Fruit fly (Drosophila melanogaster) whole organism, embryonic: ENCODE data around the gene Zyx.

Experiments
- Awh ChIP-seq: fragments of 200-800 bp; sonication (Bioruptor generic); IDR thresholded peaks from 2 replicates; pipeline ENCODE4, ENCODE4 v1.3.6; 2022; ENCODE audit warnings: missing biosample characterization, missing genetic modification characterization
- B-H2 ChIP-seq: fragments of 200-800 bp; sonication (Bioruptor generic); optimal IDR thresholded peaks from 2 replicates; lab custom pipeline; 2018; ENCODE audit warnings: missing biosample characterization, mild to moderate bottlenecking, missing genetic modification characterization
- CG11085 ChIP-seq: fragments of 200-800 bp; sonication (Bioruptor generic); IDR thresholded peaks from 2 replicates; pipeline ENCODE4 v1.3.6; 2022; ENCODE audit warnings: missing biosample characterization, missing genetic modification characterization
- CG12071 ChIP-seq: fragments of 200-800 bp; sonication (Bioruptor generic); optimal IDR thresholded peaks from 3 replicates; lab custom pipeline; 2018; ENCODE audit warnings: missing biosample characterization, mild to moderate bottlenecking, missing genetic modification characterization
- CG1529 ChIP-seq: fragments of 200-800 bp; sonication (Bioruptor generic); optimal IDR thresholded peaks from 3 replicates; lab custom pipeline; 2018; ENCODE audit warnings: missing biosample characterization, missing genetic modification characterization
- CG15514 ChIP-seq: fragments of 200-800 bp; sonication (Bioruptor generic); optimal IDR thresholded peaks from 3 replicates; lab custom pipeline; 2017; ENCODE audit warnings: missing biosample characterization, missing genetic modification characterization, mild to moderate bottlenecking, moderate library complexity, missing genetic modification reagents
- CG17359 ChIP-seq: fragments of 200-800 bp; sonication (Bioruptor generic); optimal IDR thresholded peaks from 3 replicates; lab custom pipeline; 2018; ENCODE audit warnings: missing biosample characterization, mild to moderate bottlenecking, missing genetic modification characterization, moderate library complexity
- CG17612 ChIP-seq: fragments of 200-800 bp; sonication (Bioruptor generic); IDR thresholded peaks from 2 replicates; pipeline ENCODE4 v1.3.6; 2022; ENCODE audit warnings: missing biosample characterization, missing genetic modification characterization
- CG30020 ChIP-seq: fragments of 200-800 bp; optimal IDR thresholded peaks from 2 replicates; lab custom pipeline; 2019; ENCODE audit warnings: missing biosample characterization, mild to moderate bottlenecking, missing genetic modification characterization, moderate library complexity
- CG30403 ChIP-seq: fragments of 200-800 bp; sonication (Bioruptor generic); optimal IDR thresholded peaks from 3 replicates; lab custom pipeline; 2016; ENCODE audit warnings: missing biosample characterization, missing genetic modification characterization
- CG31365 ChIP-seq: fragments of 200-800 bp; sonication (Bioruptor generic); optimal IDR thresholded peaks from 2 replicates; lab custom pipeline; 2018; ENCODE audit warnings: missing biosample characterization, mild to moderate bottlenecking, missing genetic modification characterization
- CG3163 ChIP-seq: fragments of 200-800 bp; sonication (Bioruptor generic); optimal IDR thresholded peaks from 3 replicates; lab custom pipeline; 2016; ENCODE audit warnings: missing biosample characterization, missing genetic modification characterization
- CG33557 ChIP-seq: fragments of 200-800 bp; sonication (Bioruptor generic); optimal IDR thresholded peaks from 2 replicates; lab custom pipeline; 2019; ENCODE audit warnings: missing biosample characterization, mild to moderate bottlenecking, missing genetic modification characterization, moderate library complexity
- CG3726 ChIP-seq: fragments of 200-800 bp; sonication (Bioruptor generic); IDR thresholded peaks from 3 replicates; pipeline ENCODE4, ENCODE4 v1.3.6; 2022; ENCODE audit warnings: missing biosample characterization, missing genetic modification characterization
- CG43689 ChIP-seq: fragments of 200-800 bp; sonication (Bioruptor generic); IDR thresholded peaks from 2 replicates; pipeline ENCODE4 v1.3.6; 2022; ENCODE audit warnings: missing biosample characterization, missing genetic modification characterization
- CG4707 ChIP-seq: fragments of 200-800 bp; sonication (Bioruptor generic); optimal IDR thresholded peaks from 2 replicates; lab custom pipeline; 2018; ENCODE audit warnings: missing biosample characterization, mild to moderate bottlenecking, missing genetic modification characterization, moderate library complexity
- CG6254 ChIP-seq: fragments of 200-800 bp; sonication (Bioruptor generic); optimal IDR thresholded peaks from 3 replicates; lab custom pipeline; 2017; ENCODE audit warnings: mild to moderate bottlenecking, missing biosample characterization, missing genetic modification reagents, missing genetic modification characterization
- CG6791 ChIP-seq: fragments of 200-800 bp; sonication (Bioruptor generic); IDR thresholded peaks from 3 replicates; pipeline ENCODE4 v1.3.6; 2022; ENCODE audit warnings: missing biosample characterization, missing genetic modification characterization; ENCODE audit not compliant: partially characterized antibody
- CG7372 ChIP-seq: fragments of 200-800 bp; sonication (Bioruptor generic); IDR thresholded peaks from 2 replicates; pipeline ENCODE4 v1.3.6; 2022; ENCODE audit warnings: missing biosample characterization, missing genetic modification characterization
- CG8765 ChIP-seq: fragments of 200-800 bp; sonication (Bioruptor generic); IDR thresholded peaks from 2 replicates; pipeline ENCODE4 v1.3.6; 2022; ENCODE audit warnings: missing biosample characterization, missing genetic modification characterization
- CG9727 ChIP-seq: fragments of 200-800 bp; sonication (Bioruptor generic); optimal IDR thresholded peaks from 3 replicates; lab custom pipeline; 2017; ENCODE audit warnings: missing biosample characterization, mild to moderate bottlenecking, missing genetic modification characterization
- Doc3 ChIP-seq: fragments of 200-800 bp; sonication (Bioruptor generic); IDR thresholded peaks from 3 replicates; pipeline ENCODE4 v1.3.6; 2022; ENCODE audit warnings: missing biosample characterization, missing genetic modification characterization; ENCODE audit not compliant: partially characterized antibody
- E2f2 ChIP-seq: fragments of 200-800 bp; sonication (Bioruptor generic); IDR thresholded peaks from 2 replicates; pipeline ENCODE4 v1.3.6; 2022; ENCODE audit warnings: missing biosample characterization, missing genetic modification characterization
- Elba2 ChIP-seq: fragments of 200-800 bp; sonication (Bioruptor generic); optimal IDR thresholded peaks from 3 replicates; lab custom pipeline; 2016; ENCODE audit warnings: missing biosample characterization, missing genetic modification characterization
- Fer1 ChIP-seq: fragments of 200-800 bp; sonication (Bioruptor generic); optimal IDR thresholded peaks from 2 replicates; lab custom pipeline; 2017; ENCODE audit warnings: missing biosample characterization, mild to moderate bottlenecking, missing genetic modification characterization
- Hey ChIP-seq: fragments of 200-800 bp; sonication (Bioruptor generic); optimal IDR thresholded peaks from 3 replicates; lab custom pipeline; 2018; ENCODE audit warnings: missing biosample characterization, mild to moderate bottlenecking, missing genetic modification characterization
- Hr39 ChIP-seq: fragments of >200 bp; optimal IDR thresholded peaks from 2 replicates; lab custom pipeline; 2017
- MBD-R2 ChIP-seq: fragments of 200-800 bp; sonication (Bioruptor generic); IDR thresholded peaks from 2 replicates; pipeline ENCODE4 v1.3.6; 2022; ENCODE audit warnings: missing biosample characterization, missing genetic modification characterization
- Nf-YC ChIP-seq: fragments of 200-800 bp; optimal IDR thresholded peaks from 3 replicates; lab custom pipeline; 2019; ENCODE audit warnings: missing biosample characterization, mild to moderate bottlenecking, missing genetic modification characterization, moderate library complexity
- NfI ChIP-seq: fragments of 200-800 bp; sonication (Bioruptor generic); optimal IDR thresholded peaks from 3 replicates; lab custom pipeline; 2018; ENCODE audit warnings: missing biosample characterization, mild to moderate bottlenecking, missing genetic modification characterization, moderate library complexity
- Six4 ChIP-seq: fragments of 200-800 bp; sonication (Bioruptor generic); optimal IDR thresholded peaks from 2 replicates; lab custom pipeline; 2016; ENCODE audit warnings: missing biosample characterization, missing genetic modification characterization
- Xbp1 ChIP-seq: fragments of 200-800 bp; sonication (Bioruptor generic); optimal IDR thresholded peaks from 3 replicates; lab custom pipeline; 2016; ENCODE audit warnings: missing biosample characterization, mild to moderate bottlenecking, missing genetic modification characterization
- Xrp1 ChIP-seq: fragments of 200-800 bp; sonication (Bioruptor generic); IDR thresholded peaks from 2 replicates; pipeline ENCODE4 v1.3.6; 2022; ENCODE audit warnings: missing biosample characterization, missing genetic modification characterization
- ase ChIP-seq: fragments of 200-800 bp; sonication (Bioruptor generic); IDR thresholded peaks from 3 replicates; pipeline ENCODE4 v1.3.6; 2022; ENCODE audit warnings: missing biosample characterization, missing genetic modification characterization
- caup ChIP-seq: fragments of 200-800 bp; sonication (Bioruptor generic); optimal IDR thresholded peaks from 3 replicates; lab custom pipeline; 2017; ENCODE audit warnings: missing biosample characterization, mild to moderate bottlenecking, missing genetic modification characterization, moderate library complexity; ENCODE audit not compliant: severe bottlenecking
- ci ChIP-seq: fragments of 200-800 bp; sonication (Bioruptor generic); IDR thresholded peaks from 3 replicates; pipeline ENCODE4 v1.3.6; 2022; ENCODE audit warnings: missing biosample characterization, missing genetic modification characterization
- gem ChIP-seq: fragments of 200-800 bp; sonication (Bioruptor generic); optimal IDR thresholded peaks from 2 replicates; lab custom pipeline; 2019; ENCODE audit warnings: missing biosample characterization, mild to moderate bottlenecking, missing genetic modification characterization, moderate library complexity
- klu ChIP-seq: fragments of 200-800 bp; sonication (Bioruptor generic); IDR thresholded peaks from 2 replicates; pipeline ENCODE4 v1.3.6; 2022; ENCODE audit warnings: missing biosample characterization, missing genetic modification characterization
- lbe ChIP-seq: fragments of 200-800 bp; sonication (Bioruptor generic); optimal IDR thresholded peaks from 2 replicates; lab custom pipeline; 2016; ENCODE audit warnings: missing biosample characterization, mild to moderate bottlenecking, missing genetic modification characterization
- lilli ChIP-seq: fragments of 200-800 bp; sonication (Bioruptor generic); optimal IDR thresholded peaks from 3 replicates; lab custom pipeline; 2016; ENCODE audit warnings: missing biosample characterization, missing genetic modification characterization
- phol ChIP-seq: fragments of 200-800 bp; sonication (Bioruptor generic); optimal IDR thresholded peaks from 3 replicates; lab custom pipeline; 2018; ENCODE audit warnings: missing biosample characterization, mild to moderate bottlenecking, missing genetic modification characterization, moderate library complexity
- pzg ChIP-seq: fragments of 200-800 bp; sonication (Bioruptor generic); optimal IDR thresholded peaks from 3 replicates; lab custom pipeline; 2018; ENCODE audit warnings: missing biosample characterization, mild to moderate bottlenecking, missing genetic modification characterization, moderate library complexity
- schlank ChIP-seq: fragments of 200-800 bp; sonication (Bioruptor generic); optimal IDR thresholded peaks from 2 replicates; lab custom pipeline; 2018; ENCODE audit warnings: missing biosample characterization, mild to moderate bottlenecking, missing genetic modification characterization
- sima ChIP-seq: fragments of 200-800 bp; sonication (Bioruptor generic); optimal IDR thresholded peaks from 2 replicates; lab custom pipeline; 2016; ENCODE audit warnings: missing biosample characterization, missing genetic modification characterization
- slou ChIP-seq: fragments of 200-800 bp; sonication (Bioruptor generic); optimal IDR thresholded peaks from 3 replicates; lab custom pipeline; 2016; ENCODE audit warnings: missing biosample characterization, missing genetic modification characterization
- stc ChIP-seq: fragments of 200-800 bp; sonication (Bioruptor generic); IDR thresholded peaks from 2 replicates; pipeline ENCODE4 v1.3.6; 2022; ENCODE audit warnings: missing biosample characterization, missing genetic modification characterization
- tgo ChIP-seq: fragments of 200-800 bp; sonication (Bioruptor generic); IDR thresholded peaks from 3 replicates; pipeline ENCODE4 v1.3.6; 2022; ENCODE audit warnings: missing biosample characterization, missing genetic modification characterization
- trem ChIP-seq: fragments of 200-800 bp; optimal IDR thresholded peaks from 3 replicates; lab custom pipeline; 2019; ENCODE audit warnings: missing biosample characterization, mild to moderate bottlenecking, missing genetic modification characterization, moderate library complexity
- twi ChIP-seq: fragments of 200-800 bp; optimal IDR thresholded peaks from 2 replicates; lab custom pipeline; 2019; ENCODE audit warnings: missing biosample characterization, mild to moderate bottlenecking, missing genetic modification characterization, moderate library complexity
- tx ChIP-seq: fragments of 200-800 bp; sonication (Bioruptor generic); optimal IDR thresholded peaks from 2 replicates; lab custom pipeline; 2016; ENCODE audit warnings: missing biosample characterization, missing genetic modification characterization
- unpg ChIP-seq: fragments of 200-800 bp; sonication (Bioruptor generic); optimal IDR thresholded peaks from 3 replicates; lab custom pipeline; 2018; ENCODE audit warnings: missing biosample characterization, mild to moderate bottlenecking, missing genetic modification characterization, moderate library complexity
- wdn ChIP-seq: fragments of 200-800 bp; sonication (Bioruptor generic); IDR thresholded peaks from 2 replicates; pipeline ENCODE4 v1.3.6; 2022; ENCODE audit warnings: missing biosample characterization, missing genetic modification characterization

Gene Zyx

dm6 chr4:1053653-1054163, 11.1 kb downstream of the Zyx start, which contains the start of gene CaMKII (continued):
- TF ChIP-seq slou (GFP tag; lab: Kevin White, UChicago) = no peak
- no peak for TF ChIP-seq Hey (tag; lab: Kevin White, UChicago)
- TF ChIP-seq CG31365 (tag; lab: Kevin White, UChicago) = no peak
- peak; percentile 27 for TF ChIP-seq Six4 (GFP tag; lab: Kevin White, UChicago)
- TF ChIP-seq CG11085 = no peak
- no peak for TF ChIP-seq tx
- TF ChIP-seq wdn (GFP tag; lab: Robert Waterston, UW) = no peak
- no peak for TF ChIP-seq lbe (GFP tag; lab: Kevin White, UChicago)
- no peak for TF ChIP-seq stc (GFP tag; lab: Robert Waterston, UW)
- no peak for TF ChIP-seq ci (GFP tag; lab: Robert Waterston, UW)
- TF ChIP-seq ase (GFP tag; lab: Robert Waterston, UW) = no peak
- peak; percentile 61 for TF ChIP-seq Nf-YC (tag; lab: Kevin White, UChicago)
- TF ChIP-seq pzg (GFP tag; lab: Kevin White, UChicago) = peak; percentile 13
- no peak for TF ChIP-seq CG3726 (GFP tag; lab: Robert Waterston, UW)
- no peak for TF ChIP-seq CG17612 (GFP tag; lab: Robert Waterston, UW)
- TF ChIP-seq CG3163 = no peak
- peak; percentile 52 for TF ChIP-seq Xbp1 (GFP tag; lab: Kevin White, UChicago)
- peak; percentile 45 for TF ChIP-seq CG17359 (tag; lab: Kevin White, UChicago)
- no peak for TF ChIP-seq Hr39 (lab: Kevin White, UChicago)
- TF ChIP-seq CG1529 (GFP tag; lab: Kevin White, UChicago) = no peak
- TF ChIP-seq CG8765 (GFP tag; lab: Robert Waterston, UW) = no peak
- peak; percentile 34 for TF ChIP-seq E2f2
- peak; percentile 41 for TF ChIP-seq CG30403
- TF ChIP-seq CG12071 (GFP tag; lab: Kevin White, UChicago) = no peak
- peak; percentile 62 for TF ChIP-seq Xrp1 (GFP tag; lab: Robert Waterston, UW)
- peak; percentile 21 for TF ChIP-seq Fer1 (GFP tag; lab: Kevin White, UChicago)
- peak; percentile 17 for TF ChIP-seq trem (tag; lab: Kevin White, UChicago)
- TF ChIP-seq CG15514 (GFP tag; lab: Kevin White, UChicago) = no peak
- TF ChIP-seq lilli (GFP tag; lab: Kevin White, UChicago) = peak; percentile 30
- no peak for TF ChIP-seq Elba2 (GFP tag; lab: Kevin White, UChicago)
- TF ChIP-seq twi = peak; percentile 3
- peak; percentile 14 for TF ChIP-seq CG33557 (GFP tag; lab: Kevin White, UChicago)
- TF ChIP-seq CG43689 (GFP tag; lab: Robert Waterston, UW) = no peak
- no peak for TF ChIP-seq Awh (GFP tag; lab: Robert Waterston, UW)
- TF ChIP-seq B-H2 (GFP tag; lab: Kevin White, UChicago) = no peak
- TF ChIP-seq Doc3 (GFP tag; lab: Robert Waterston, UW) = no peak
- TF ChIP-seq phol = peak; percentile 32
- no peak for TF ChIP-seq CG6791 (GFP tag; lab: Robert Waterston, UW)
- TF ChIP-seq tgo (GFP tag; lab: Robert Waterston, UW) = no peak; the same call in 2 of the 3 replicates
- TF ChIP-seq CG30020 (tag; lab: Kevin White, UChicago) = peak; percentile 87
- no peak for TF ChIP-seq klu (GFP tag; lab: Robert Waterston, UW)
- no peak for TF ChIP-seq schlank
- TF ChIP-seq unpg (GFP tag; lab: Kevin White, UChicago) = peak; percentile 42
- TF ChIP-seq CG9727 = no peak
- TF ChIP-seq gem (tag; lab: Kevin White, UChicago) = peak; percentile 67
- TF ChIP-seq CG7372 = no peak
- TF ChIP-seq MBD-R2 = 0 out of 2 replicates have a peak, but pooled peaks have one; percentile 15
- no peak for TF ChIP-seq NfI (GFP tag; lab: Kevin White, UChicago)
- TF ChIP-seq CG4707 (GFP tag; lab: Kevin White, UChicago) = no peak
- peak; percentile 36 for TF ChIP-seq CG6254 (GFP tag; lab: Kevin White, UChicago)
- no peak for TF ChIP-seq sima (GFP tag; lab: Kevin White, UChicago)
- TF ChIP-seq caup (GFP tag; lab: Kevin White, UChicago) = peak; percentile 13
